Worm (Caenorhabditis elegans): ENCODE measurements around the gene unc-52.
A peak's percentile ranks its signal among the peaks of the same experiment; 100 is the strongest.

unc-52 gene

DNA sequence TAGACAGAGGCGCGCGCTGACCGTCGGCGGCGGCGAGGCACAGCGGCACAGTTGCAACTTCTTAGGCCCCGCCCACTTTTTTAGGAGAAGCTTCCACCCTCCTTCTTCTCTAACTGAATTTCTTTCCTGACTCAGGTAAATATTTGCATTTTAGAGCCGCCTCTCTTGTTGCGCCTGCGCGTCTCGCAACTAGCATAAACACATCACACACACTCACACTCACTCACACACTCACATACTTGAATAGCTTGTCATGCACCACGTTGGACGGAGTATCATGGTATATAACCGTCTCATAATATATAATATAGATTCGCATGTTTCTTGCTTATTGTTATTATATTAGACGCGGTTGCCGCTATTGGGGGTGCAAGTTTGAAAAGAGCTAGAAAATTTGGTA is at the start of gene unc-52:
Gene unc-52, minus strand, starts transcription at position 80 of the 400 bp plus-strand sequence.
- TF ChIP-seq cog-1 (tag; optimal IDR thresholded peaks at IDR 0.05): no peak
- no peak for TF ChIP-seq ztf-29 (GFP tag; IDR thresholded peaks at IDR 0.05)
- no peak for TF ChIP-seq med-1 (GFP tag; optimal IDR thresholded peaks at IDR 0.05; ENCODE audit: insufficient read depth)
- TF ChIP-seq klf-2 (GFP tag; conservative IDR thresholded peaks at IDR 0.05): no peak
- no peak for TF ChIP-seq ref-1 (GFP tag; conservative IDR thresholded peaks at IDR 0.05)
- TF ChIP-seq flt-1 (GFP tag; IDR thresholded peaks at IDR 0.05): no peak
- no peak for TF ChIP-seq tab-1 (GFP tag; IDR thresholded peaks at IDR 0.05)
- TF ChIP-seq T22C8.4 (GFP tag; IDR thresholded peaks at IDR 0.05): no peak
- no peak for TF ChIP-seq ztf-23 (GFP tag; IDR thresholded peaks at IDR 0.05)

DNA sequence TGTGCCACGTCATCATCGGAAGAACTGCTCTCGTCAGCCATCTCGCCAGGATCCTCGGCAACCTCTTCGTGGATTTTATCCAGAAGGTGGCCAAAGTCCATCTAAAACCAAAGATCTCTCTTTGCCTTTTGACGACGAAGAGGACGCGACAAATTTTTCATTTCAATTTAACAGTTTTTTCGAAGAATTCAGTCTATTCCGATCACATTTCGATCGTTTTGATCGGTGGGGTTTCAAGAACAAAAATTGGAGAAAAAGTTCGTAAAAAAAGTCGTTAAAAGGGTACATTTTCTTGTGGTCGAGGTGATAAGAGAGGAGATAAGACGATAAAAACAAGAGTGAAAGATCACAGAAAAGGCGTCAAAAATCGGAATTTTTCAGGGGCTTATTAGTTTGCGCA is 49.2 kb upstream of the unc-52 start, which contains the start of gene glna-1:
Gene glna-1, minus strand, starts transcription at position 101 of the 400 bp plus-strand sequence.
- TF ChIP-seq med-1 (GFP tag; optimal IDR thresholded peaks at IDR 0.05; ENCODE audit: insufficient read depth) (no peak), ztf-29 (GFP tag; IDR thresholded peaks at IDR 0.05) (no peak), tab-1 (GFP tag; IDR thresholded peaks at IDR 0.05) (no peak), ztf-23 (GFP tag; IDR thresholded peaks at IDR 0.05) (no peak), T22C8.4 (GFP tag; IDR thresholded peaks at IDR 0.05) (no peak), flt-1 (GFP tag; IDR thresholded peaks at IDR 0.05) (no peak), cog-1 (tag; optimal IDR thresholded peaks at IDR 0.05) (no peak), ref-1 (GFP tag; conservative IDR thresholded peaks at IDR 0.05) (no peak), klf-2 (GFP tag; conservative IDR thresholded peaks at IDR 0.05) (no peak)

DNA sequence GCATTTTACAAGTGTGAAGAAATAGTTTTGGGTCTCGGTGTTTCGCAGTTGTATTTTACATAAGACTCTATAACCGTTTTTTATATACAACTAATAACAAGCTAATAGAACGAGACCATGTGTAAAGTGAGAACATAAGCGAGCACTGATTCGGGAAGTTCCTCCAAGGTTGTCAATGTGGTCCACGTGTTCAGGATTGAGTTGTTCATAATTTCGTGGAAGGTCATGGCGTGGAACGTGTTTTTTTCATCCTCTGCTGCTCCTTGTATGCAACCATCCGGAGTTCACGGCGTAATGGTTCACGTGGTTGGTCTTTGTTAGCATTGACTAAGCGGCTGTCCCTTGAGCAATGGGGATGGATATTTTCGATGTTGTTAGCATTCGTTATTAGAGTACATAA is 43.9 kb upstream of the unc-52 start:
- TF ChIP-seq klf-2 (GFP tag; conservative IDR thresholded peaks at IDR 0.05) (no peak), med-1 (GFP tag; optimal IDR thresholded peaks at IDR 0.05; ENCODE audit: insufficient read depth) (no peak), ref-1 (GFP tag; conservative IDR thresholded peaks at IDR 0.05) (no peak), ztf-23 (GFP tag; IDR thresholded peaks at IDR 0.05) (no peak), ztf-29 (GFP tag; IDR thresholded peaks at IDR 0.05) (no peak), tab-1 (GFP tag; IDR thresholded peaks at IDR 0.05) (no peak), cog-1 (tag; optimal IDR thresholded peaks at IDR 0.05) (no peak)

DNA sequence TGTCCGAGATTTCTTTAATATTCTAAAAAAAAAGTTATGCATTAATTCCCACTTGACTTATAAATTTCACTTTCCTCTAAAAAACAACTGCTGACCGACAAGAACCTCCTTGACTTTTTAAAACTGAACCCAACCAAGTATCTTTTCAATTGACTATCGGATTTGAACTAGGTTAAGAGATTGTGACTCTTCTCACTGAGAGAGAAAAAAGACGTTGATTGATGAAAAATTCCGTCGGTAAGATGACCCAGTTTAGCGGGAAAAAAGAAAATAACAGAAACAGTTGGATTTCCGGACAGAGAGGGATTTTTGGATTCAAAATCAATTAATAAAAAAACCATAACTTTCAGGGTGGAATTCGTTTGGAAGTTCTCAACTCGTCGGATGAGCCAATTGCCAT is 22.2 kb upstream of the unc-52 start:
- TF ChIP-seq flt-1 (GFP tag; IDR thresholded peaks at IDR 0.05): no peak
- no peak for TF ChIP-seq ztf-23 (GFP tag; IDR thresholded peaks at IDR 0.05)
- TF ChIP-seq tab-1 (GFP tag; IDR thresholded peaks at IDR 0.05): no peak
- no peak for TF ChIP-seq klf-2 (GFP tag; conservative IDR thresholded peaks at IDR 0.05)
- no peak for TF ChIP-seq cog-1 (tag; optimal IDR thresholded peaks at IDR 0.05)
- no peak for TF ChIP-seq med-1 (GFP tag; optimal IDR thresholded peaks at IDR 0.05; ENCODE audit: insufficient read depth)
- TF ChIP-seq ztf-29 (GFP tag; IDR thresholded peaks at IDR 0.05): no peak
- TF ChIP-seq T22C8.4 (GFP tag; IDR thresholded peaks at IDR 0.05): no peak
- no peak for TF ChIP-seq ref-1 (GFP tag; conservative IDR thresholded peaks at IDR 0.05)

DNA sequence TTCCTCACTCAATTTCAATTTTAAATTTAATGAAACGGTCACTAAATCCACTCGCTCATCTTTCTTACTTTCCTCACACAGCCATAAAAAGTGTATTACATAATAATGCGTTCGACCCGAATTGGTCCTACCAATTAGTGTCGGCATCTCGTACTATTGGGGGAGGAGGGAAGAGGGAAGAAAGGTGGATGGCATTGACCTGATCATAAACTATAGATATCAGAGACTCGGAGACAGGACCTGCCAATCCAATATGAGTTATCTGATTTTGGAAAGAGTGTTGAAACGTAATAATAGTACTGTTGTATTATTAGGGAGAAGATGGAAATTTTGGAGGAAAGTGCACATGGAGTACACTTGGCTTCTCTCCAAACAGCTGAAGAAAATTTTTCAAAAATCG is 21.7 kb upstream of the unc-52 start:
- TF ChIP-seq flt-1 (GFP tag; IDR thresholded peaks at IDR 0.05) (0 out of 2 replicates have a peak, but pooled peaks have one; percentile 24), med-1 (GFP tag; optimal IDR thresholded peaks at IDR 0.05; ENCODE audit: insufficient read depth) (no peak), tab-1 (GFP tag; IDR thresholded peaks at IDR 0.05) (no peak), ref-1 (GFP tag; conservative IDR thresholded peaks at IDR 0.05) (no peak), cog-1 (tag; optimal IDR thresholded peaks at IDR 0.05) (no peak)

DNA sequence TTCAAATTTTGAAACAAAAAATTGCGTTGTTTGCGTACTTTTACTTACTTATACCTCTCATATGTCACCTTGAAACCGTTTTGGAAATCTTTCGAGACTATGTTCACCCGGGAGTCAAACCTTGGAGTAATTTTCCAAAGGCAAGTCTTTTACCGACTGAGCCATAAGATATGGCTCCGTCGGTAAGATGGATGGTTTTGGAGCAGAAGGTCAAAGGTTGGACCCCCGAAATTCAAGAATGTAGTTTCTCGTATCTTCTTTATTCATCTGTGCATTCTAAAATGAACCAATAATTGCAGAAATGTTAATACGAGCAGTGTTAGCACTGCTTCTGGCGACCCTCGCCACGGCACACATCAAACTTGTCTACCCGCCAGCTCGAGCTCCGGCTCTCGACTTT is 21.0 kb upstream of the unc-52 start, which contains the start of gene C09F9.2:
Gene C09F9.2, plus strand, starts transcription at position 301 of the 400 bp plus-strand sequence.
- TF ChIP-seq cog-1 (tag; optimal IDR thresholded peaks at IDR 0.05) (no peak), flt-1 (GFP tag; IDR thresholded peaks at IDR 0.05) (no peak), ztf-23 (GFP tag; IDR thresholded peaks at IDR 0.05) (no peak), ref-1 (GFP tag; conservative IDR thresholded peaks at IDR 0.05) (no peak), med-1 (GFP tag; optimal IDR thresholded peaks at IDR 0.05; ENCODE audit: insufficient read depth) (no peak), klf-2 (GFP tag; conservative IDR thresholded peaks at IDR 0.05) (no peak), tab-1 (GFP tag; IDR thresholded peaks at IDR 0.05) (no peak), ztf-29 (GFP tag; IDR thresholded peaks at IDR 0.05) (no peak), T22C8.4 (GFP tag; IDR thresholded peaks at IDR 0.05) (no peak)

DNA sequence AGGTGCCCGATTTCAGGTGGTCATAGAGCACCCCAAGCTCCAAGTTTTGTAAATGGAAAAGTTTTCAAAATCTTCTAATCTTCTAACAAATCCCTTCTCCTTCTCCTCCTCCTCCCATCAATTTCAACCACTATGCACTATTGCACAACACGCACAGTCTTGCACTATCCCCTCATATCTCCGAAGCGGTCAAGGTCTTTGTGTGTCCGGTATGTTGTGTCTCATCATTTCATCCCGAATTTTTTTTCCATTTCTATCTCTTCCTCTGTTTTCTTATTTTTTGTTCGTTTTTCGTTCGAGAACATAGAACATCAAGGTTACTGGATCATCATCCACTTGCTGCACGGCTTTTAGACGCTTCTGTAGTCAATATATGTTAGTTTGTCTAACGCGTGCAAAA is 19.9 kb upstream of the unc-52 start:
- TF ChIP-seq ztf-23 (GFP tag; IDR thresholded peaks at IDR 0.05): no peak
- TF ChIP-seq T22C8.4 (GFP tag; IDR thresholded peaks at IDR 0.05): no peak
- no peak for TF ChIP-seq ref-1 (GFP tag; conservative IDR thresholded peaks at IDR 0.05)

DNA sequence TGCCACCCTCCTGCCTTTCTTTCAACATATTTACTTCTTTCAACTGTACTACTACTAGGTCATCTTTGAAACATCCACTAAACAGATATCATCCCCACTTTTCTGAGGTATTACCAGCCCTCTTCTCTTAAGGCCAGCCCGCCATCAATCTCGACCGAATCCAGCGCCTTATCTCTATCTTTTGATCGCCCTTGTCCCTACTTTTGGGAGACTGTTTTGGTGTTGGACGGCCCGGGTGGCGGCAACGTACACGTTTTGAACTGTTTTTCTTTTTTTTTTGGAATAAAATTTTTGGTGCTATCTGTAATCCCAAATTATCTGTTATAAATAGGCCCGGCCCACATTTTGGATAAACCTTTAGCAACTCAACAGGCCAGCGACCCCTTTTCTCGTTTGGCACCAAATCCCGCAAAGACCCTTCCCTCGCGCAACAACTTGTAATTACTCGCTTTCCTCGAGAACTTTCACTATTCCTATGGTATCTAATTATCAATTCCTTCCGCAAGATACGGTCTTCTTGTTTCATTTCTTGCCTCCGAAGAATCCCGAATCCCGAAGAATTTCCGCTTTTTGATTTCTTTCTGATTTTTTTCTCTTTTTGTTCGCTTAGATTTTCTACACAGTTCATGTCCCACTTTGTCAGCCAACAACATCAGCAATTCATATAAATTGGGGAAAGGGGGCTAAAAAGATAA is 19.1 kb upstream of the unc-52 start:
- TF ChIP-seq klf-2 (GFP tag; conservative IDR thresholded peaks at IDR 0.05): no peak
- no peak for TF ChIP-seq tab-1 (GFP tag; IDR thresholded peaks at IDR 0.05)
- TF ChIP-seq ref-1 (GFP tag; conservative IDR thresholded peaks at IDR 0.05): no peak
- no peak for TF ChIP-seq T22C8.4 (GFP tag; IDR thresholded peaks at IDR 0.05)
- no peak for TF ChIP-seq cog-1 (tag; optimal IDR thresholded peaks at IDR 0.05)
- no peak for TF ChIP-seq flt-1 (GFP tag; IDR thresholded peaks at IDR 0.05)
- TF ChIP-seq med-1 (GFP tag; optimal IDR thresholded peaks at IDR 0.05; ENCODE audit: insufficient read depth): no peak
- no peak for TF ChIP-seq ztf-23 (GFP tag; IDR thresholded peaks at IDR 0.05)
- TF ChIP-seq ztf-29 (GFP tag; IDR thresholded peaks at IDR 0.05): no peak

DNA sequence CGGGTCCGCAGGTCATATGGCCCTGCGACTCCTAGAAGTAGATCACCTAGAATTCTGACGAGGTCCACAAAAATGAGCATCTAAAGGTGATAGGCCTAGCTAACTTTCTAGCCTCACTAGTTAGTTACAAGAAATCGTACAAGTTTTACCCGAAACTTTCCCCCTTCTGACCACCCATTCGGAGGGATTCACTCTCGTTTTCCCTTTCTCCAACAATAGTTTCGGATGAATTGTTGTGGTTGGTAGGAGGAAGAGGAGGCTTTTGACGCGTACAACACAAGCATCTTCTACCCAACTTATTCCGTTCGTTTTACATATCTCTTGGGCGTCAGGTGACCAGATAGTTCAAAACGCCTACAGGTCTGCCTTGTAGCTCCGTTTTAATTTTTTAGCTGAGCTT is 17.3 kb upstream of the unc-52 start:
- TF ChIP-seq ztf-23 (GFP tag; IDR thresholded peaks at IDR 0.05) (no peak), tab-1 (GFP tag; IDR thresholded peaks at IDR 0.05) (no peak), T22C8.4 (GFP tag; IDR thresholded peaks at IDR 0.05) (no peak), ztf-29 (GFP tag; IDR thresholded peaks at IDR 0.05) (no peak), cog-1 (tag; optimal IDR thresholded peaks at IDR 0.05) (no peak), med-1 (GFP tag; optimal IDR thresholded peaks at IDR 0.05; ENCODE audit: insufficient read depth) (no peak), klf-2 (GFP tag; conservative IDR thresholded peaks at IDR 0.05) (no peak), ref-1 (GFP tag; conservative IDR thresholded peaks at IDR 0.05) (no peak), flt-1 (GFP tag; IDR thresholded peaks at IDR 0.05) (no peak)

DNA sequence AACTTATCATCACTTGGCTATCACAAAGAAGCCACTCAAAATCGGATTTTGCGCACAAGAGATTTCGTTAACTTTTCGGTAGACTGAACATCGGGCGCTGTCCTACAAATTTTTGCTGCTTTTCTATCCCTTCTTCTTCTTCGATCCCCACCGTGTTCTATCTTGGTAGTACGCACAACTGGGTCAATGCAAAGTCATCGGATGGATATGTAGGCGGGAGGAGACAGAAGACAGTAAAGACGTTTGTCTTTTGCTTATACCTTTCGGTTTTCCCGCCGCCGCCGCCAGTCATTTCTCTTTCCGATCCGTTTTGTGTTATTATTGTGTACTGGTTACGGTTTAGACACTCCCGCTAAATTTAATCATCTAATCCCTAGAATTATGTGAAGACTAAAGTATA is 15.8 kb upstream of the unc-52 start:
- no peak for TF ChIP-seq cog-1 (tag; optimal IDR thresholded peaks at IDR 0.05)
- TF ChIP-seq tab-1 (GFP tag; IDR thresholded peaks at IDR 0.05): no peak
- no peak for TF ChIP-seq ztf-23 (GFP tag; IDR thresholded peaks at IDR 0.05)
- no peak for TF ChIP-seq klf-2 (GFP tag; conservative IDR thresholded peaks at IDR 0.05)
- TF ChIP-seq T22C8.4 (GFP tag; IDR thresholded peaks at IDR 0.05): no peak
- TF ChIP-seq ztf-29 (GFP tag; IDR thresholded peaks at IDR 0.05): no peak
- TF ChIP-seq flt-1 (GFP tag; IDR thresholded peaks at IDR 0.05): no peak
- TF ChIP-seq ref-1 (GFP tag; conservative IDR thresholded peaks at IDR 0.05): no peak
- TF ChIP-seq med-1 (GFP tag; optimal IDR thresholded peaks at IDR 0.05; ENCODE audit: insufficient read depth): no peak

All from whole organism, midembryonic.